Worm (Caenorhabditis elegans) whole organism, early embryonic: ENCODE data around the gene M02B7.7.

Source experiments
- B0310.2 ChIP-seq: sonication (generic microtip); optimal IDR thresholded peaks from 2 replicates; lab custom pipeline; 2016; ENCODE audit warnings: mild to moderate bottlenecking, missing genetic modification characterization, missing compliant biosample characterization
- F13C5.2 ChIP-seq: sonication (generic microtip); optimal IDR thresholded peaks from 2 replicates; lab custom pipeline; 2017; ENCODE audit warnings: mild to moderate bottlenecking, missing genetic modification characterization, inconsistent platforms, missing compliant biosample characterization
- aly-1 ChIP-seq: sonication (generic microtip); optimal IDR thresholded peaks from 2 replicates; lab custom pipeline; 2016; ENCODE audit warnings: missing genetic modification characterization, missing compliant biosample characterization
- ama-1 ChIP-seq: fragments of 150-350 bp; optimal IDR thresholded peaks from 2 replicates; lab custom pipeline; 2014
- ceh-13 ChIP-seq: fragments of 200-800 bp; sonication (Bioruptor generic); optimal IDR thresholded peaks from 2 replicates; lab custom pipeline; 2018; ENCODE audit warnings: mild to moderate bottlenecking, missing genetic modification characterization, missing compliant biosample characterization
- ceh-36 ChIP-seq: sonication (generic microtip); optimal IDR thresholded peaks from 2 replicates; lab custom pipeline; 2016; ENCODE audit warnings: missing genetic modification characterization, inconsistent platforms, missing compliant biosample characterization
- ets-7 ChIP-seq: sonication (generic microtip); optimal IDR thresholded peaks from 2 replicates; lab custom pipeline; 2016; ENCODE audit warnings: missing genotype, missing genetic modification characterization, missing compliant biosample characterization
- flt-1 ChIP-seq: fragments of 200-800 bp; sonication (Bioruptor generic); IDR thresholded peaks from 2 replicates; pipeline ENCODE4 v1.3.6; 2022; ENCODE audit warnings: missing genetic modification characterization, missing compliant biosample characterization
- hmbx-1 ChIP-seq: sonication (generic microtip); optimal IDR thresholded peaks from 2 replicates; lab custom pipeline; 2016; ENCODE audit warnings: mild to moderate bottlenecking, missing genetic modification characterization, missing compliant biosample characterization
- hmg-4 ChIP-seq: fragments of 200-800 bp; sonication (Bioruptor generic); optimal IDR thresholded peaks from 2 replicates; lab custom pipeline; 2018; ENCODE audit warnings: mild to moderate bottlenecking, missing genetic modification characterization, missing compliant biosample characterization
- hnd-1 ChIP-seq: sonication (generic microtip); optimal IDR thresholded peaks from 2 replicates; lab custom pipeline; 2016; ENCODE audit warnings: missing genetic modification characterization, missing compliant biosample characterization
- pes-1 ChIP-seq: fragments of 200-800 bp; sonication (Bioruptor generic); IDR thresholded peaks from 2 replicates; pipeline ENCODE4 v1.3.6; 2022; ENCODE audit warnings: missing genetic modification reagents, missing genetic modification characterization, missing compliant biosample characterization
- scrt-1 ChIP-seq: fragments of 200-800 bp; sonication (Bioruptor generic); IDR thresholded peaks from 2 replicates; pipeline ENCODE4 v1.3.6; 2022; ENCODE audit warnings: missing genetic modification characterization, missing compliant biosample characterization
- sea-1 ChIP-seq: fragments of 200-800 bp; sonication (Bioruptor generic); conservative IDR thresholded peaks from 2 replicates; pipeline ENCODE4 v1.3.6; 2022; ENCODE audit warnings: missing genetic modification characterization, missing compliant biosample characterization
- tbx-11 ChIP-seq: fragments of 200-800 bp; sonication (Bioruptor generic); IDR thresholded peaks from 2 replicates; pipeline ENCODE4 v1.3.6; 2022; ENCODE audit warnings: missing genetic modification characterization, missing compliant biosample characterization
- tbx-37 ChIP-seq: fragments of 200-800 bp; sonication (Bioruptor generic); conservative IDR thresholded peaks from 2 replicates; pipeline ENCODE4 v1.3.6; 2022; ENCODE audit warnings: missing genetic modification reagents, missing genetic modification characterization, missing compliant biosample characterization
- tra-4 ChIP-seq: sonication (generic microtip); optimal IDR thresholded peaks from 2 replicates; lab custom pipeline; 2017; ENCODE audit warnings: missing genetic modification characterization, missing compliant biosample characterization

The M02B7.7 gene

ce11 chrIV:3843019-3843527 lies 36.1 kb upstream of the M02B7.7 start:
- TF ChIP-seq ceh-13 (GFP tag; lab: Kevin White, UChicago) = no peak
- peak; percentile 43 for TF ChIP-seq ceh-36 (tag; lab: Kevin White, UChicago)

ce11 chrIV:3841607-3842006 lies 34.6 kb upstream of the M02B7.7 start:
- TF ChIP-seq ceh-36 (tag; lab: Kevin White, UChicago) (peak; percentile 47), sea-1 (GFP tag; lab: Robert Waterston, UW) (no peak)

- TF ChIP-seq F13C5.2 (tag; lab: Kevin White, UChicago) = no peak
- no peak for TF ChIP-seq scrt-1 (GFP tag; lab: Robert Waterston, UW)
- no peak for TF ChIP-seq hmbx-1 (tag; lab: Kevin White, UChicago)
- no peak for TF ChIP-seq sea-1 (GFP tag; lab: Robert Waterston, UW)
- no peak for TF ChIP-seq ets-7
- TF ChIP-seq hnd-1 (tag; lab: Kevin White, UChicago) = no peak
- TF ChIP-seq ceh-36 (tag; lab: Kevin White, UChicago) = no peak
- TF ChIP-seq ama-1 = no peak
- no peak for TF ChIP-seq B0310.2
- TF ChIP-seq tbx-11 = no peak
- no peak for TF ChIP-seq flt-1
- TF ChIP-seq tbx-37 (GFP tag; lab: Robert Waterston, UW) = no peak
- TF ChIP-seq tra-4 (tag; lab: Kevin White, UChicago) = no peak
- TF ChIP-seq aly-1 (tag; lab: Kevin White, UChicago) = no peak
- no peak for TF ChIP-seq pes-1 (GFP tag; lab: Robert Waterston, UW)
- TF ChIP-seq hmg-4 = no peak
Observed at ce11 chrIV:3840480-3840879, 33.5 kb upstream of the M02B7.7 start.

DNA sequence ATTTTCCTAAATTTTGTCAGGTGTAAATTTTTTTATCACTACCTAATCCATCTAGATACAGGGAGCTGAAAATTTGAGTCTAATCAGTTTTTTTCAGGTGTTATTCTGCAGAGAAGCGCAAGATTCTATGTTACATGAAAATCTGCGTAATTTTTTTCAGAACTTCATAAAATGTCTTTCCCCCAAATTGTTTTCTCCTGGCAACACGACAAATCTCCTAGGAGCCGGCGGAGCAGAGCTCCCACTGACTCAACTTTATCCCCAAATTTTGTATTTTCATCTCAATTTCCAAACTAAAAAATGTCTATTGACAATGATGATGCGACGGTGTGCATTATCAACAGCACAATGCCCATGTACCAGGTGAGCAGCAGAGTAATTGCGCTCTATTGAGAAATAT lies 32.4 kb upstream of the M02B7.7 start, which contains the start of gene F28F9.2:
F28F9.2 (plus strand) TSS at position 301 of the 400 bp plus-strand sequence.
- TF ChIP-seq tbx-11 (no peak), tbx-37 (GFP tag; lab: Robert Waterston, UW) (no peak), ceh-13 (GFP tag; lab: Kevin White, UChicago) (no peak), ets-7 (no peak)

- no peak for TF ChIP-seq F13C5.2 (tag; lab: Kevin White, UChicago)
- no peak for TF ChIP-seq tbx-37 (GFP tag; lab: Robert Waterston, UW)
- TF ChIP-seq tra-4 (tag; lab: Kevin White, UChicago) = no peak
- TF ChIP-seq scrt-1 (GFP tag; lab: Robert Waterston, UW) = no peak
- no peak for TF ChIP-seq ceh-13 (GFP tag; lab: Kevin White, UChicago)
- no peak for TF ChIP-seq flt-1
- no peak for TF ChIP-seq hmbx-1 (tag; lab: Kevin White, UChicago)
- TF ChIP-seq B0310.2 = no peak
- TF ChIP-seq pes-1 (GFP tag; lab: Robert Waterston, UW) = no peak
- no peak for TF ChIP-seq hnd-1 (tag; lab: Kevin White, UChicago)
- TF ChIP-seq ama-1 = no peak
- no peak for TF ChIP-seq tbx-11
- no peak for TF ChIP-seq ets-7
Observed at ce11 chrIV:3838687-3839086, 31.7 kb upstream of the M02B7.7 start.

ce11 chrIV:3835065-3835464 lies 28.1 kb upstream of the M02B7.7 start, which contains the start of gene cal-3:
TSS of gene cal-3 (minus strand) at chrIV:3835165.
- no peak for TF ChIP-seq ets-7
- no peak for TF ChIP-seq tra-4 (tag; lab: Kevin White, UChicago)
- TF ChIP-seq tbx-37 (GFP tag; lab: Robert Waterston, UW) = no peak
- no peak for TF ChIP-seq aly-1 (tag; lab: Kevin White, UChicago)
- TF ChIP-seq hmg-4 = no peak

ce11 chrIV:3833778-3834177 lies 26.8 kb upstream of the M02B7.7 start:
- TF ChIP-seq aly-1 (tag; lab: Kevin White, UChicago) = no peak
- no peak for TF ChIP-seq tbx-37 (GFP tag; lab: Robert Waterston, UW)
- no peak for TF ChIP-seq ama-1
- no peak for TF ChIP-seq flt-1
- TF ChIP-seq hmg-4 = no peak
- no peak for TF ChIP-seq pes-1 (GFP tag; lab: Robert Waterston, UW)
- TF ChIP-seq ceh-36 (tag; lab: Kevin White, UChicago) = no peak
- TF ChIP-seq hmbx-1 (tag; lab: Kevin White, UChicago) = no peak
- TF ChIP-seq scrt-1 (GFP tag; lab: Robert Waterston, UW) = no peak
- TF ChIP-seq tra-4 (tag; lab: Kevin White, UChicago) = no peak
- TF ChIP-seq B0310.2 = no peak

DNA sequence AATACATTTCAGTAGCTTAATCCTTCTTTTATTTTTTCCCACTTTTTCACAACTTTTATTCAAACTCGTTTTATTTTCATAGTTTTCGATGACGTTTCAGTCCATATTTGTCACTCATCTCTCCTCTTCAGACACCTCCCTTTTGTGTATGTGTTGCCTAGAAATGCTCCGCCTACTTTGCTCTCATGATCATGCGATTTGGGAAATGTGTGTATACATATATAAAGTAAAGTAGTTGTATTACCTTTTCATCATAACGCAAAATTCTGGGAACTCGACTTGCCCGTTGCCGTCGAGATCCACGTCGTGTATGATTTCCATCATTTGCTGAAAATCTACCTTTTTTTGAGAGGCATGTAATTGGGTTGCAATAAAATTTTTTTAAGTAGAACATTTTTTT lies 25.0 kb upstream of the M02B7.7 start:
- TF ChIP-seq hmg-4 = no peak
- TF ChIP-seq tra-4 (tag; lab: Kevin White, UChicago) = no peak
- no peak for TF ChIP-seq flt-1
- TF ChIP-seq sea-1 (GFP tag; lab: Robert Waterston, UW) = no peak
- no peak for TF ChIP-seq aly-1 (tag; lab: Kevin White, UChicago)
- no peak for TF ChIP-seq ets-7
- no peak for TF ChIP-seq hnd-1 (tag; lab: Kevin White, UChicago)
- no peak for TF ChIP-seq tbx-11
- no peak for TF ChIP-seq pes-1 (GFP tag; lab: Robert Waterston, UW)
- no peak for TF ChIP-seq ceh-36 (tag; lab: Kevin White, UChicago)
- no peak for TF ChIP-seq ama-1

ce11 chrIV:3827724-3828123 lies 20.7 kb upstream of the M02B7.7 start:
- TF ChIP-seq tra-4 (tag; lab: Kevin White, UChicago) (no peak), aly-1 (tag; lab: Kevin White, UChicago) (no peak), hnd-1 (tag; lab: Kevin White, UChicago) (no peak), hmbx-1 (tag; lab: Kevin White, UChicago) (no peak), flt-1 (no peak), ceh-36 (tag; lab: Kevin White, UChicago) (no peak), tbx-37 (GFP tag; lab: Robert Waterston, UW) (no peak), ama-1 (no peak), hmg-4 (no peak), sea-1 (GFP tag; lab: Robert Waterston, UW) (no peak)
